Worm (Caenorhabditis elegans) whole organism, L1 larva: ENCODE data around the gene C54D10.9.

ENCODE experiments used
- ces-1 ChIP-seq: fragments of 150-350 bp; optimal IDR thresholded peaks from 2 replicates; lab custom pipeline; 2014; ENCODE audit warnings: missing biosample characterization, missing genetic modification reagents, missing genetic modification characterization
- elt-3 ChIP-seq, 6 experiments: fragments of 150-350 bp in 1 of 6; sonication (generic microtip); optimal IDR thresholded peaks; 2 replicates each; lab custom pipeline; 2017 to 2018; ENCODE audit warnings: missing biosample characterization in 6 of 6, missing genetic modification characterization in 6 of 6, inconsistent platforms in 1 of 6
- lin-13 ChIP-seq: fragments of 150-350 bp; optimal IDR thresholded peaks from 2 replicates; lab custom pipeline; 2014; ENCODE audit warnings: missing biosample characterization, missing genetic modification reagents, missing genetic modification characterization
- lin-15B ChIP-seq: fragments of 150-350 bp; sonication (generic microtip); optimal IDR thresholded peaks from 3 replicates; lab custom pipeline; 2014; ENCODE audit warnings: missing biosample characterization, missing genetic modification characterization
- lsy-2 ChIP-seq, 2 experiments: fragments of 150-350 bp; optimal IDR thresholded peaks; 2 replicates each; lab custom pipeline; 2014; ENCODE audit warnings: missing biosample characterization in 2 of 2, missing genetic modification characterization in 2 of 2
- unc-130 ChIP-seq: fragments of 150-350 bp; optimal IDR thresholded peaks from 2 replicates; lab custom pipeline; 2017; ENCODE audit warnings: missing biosample characterization, missing genetic modification characterization, inconsistent platforms

DNA sequence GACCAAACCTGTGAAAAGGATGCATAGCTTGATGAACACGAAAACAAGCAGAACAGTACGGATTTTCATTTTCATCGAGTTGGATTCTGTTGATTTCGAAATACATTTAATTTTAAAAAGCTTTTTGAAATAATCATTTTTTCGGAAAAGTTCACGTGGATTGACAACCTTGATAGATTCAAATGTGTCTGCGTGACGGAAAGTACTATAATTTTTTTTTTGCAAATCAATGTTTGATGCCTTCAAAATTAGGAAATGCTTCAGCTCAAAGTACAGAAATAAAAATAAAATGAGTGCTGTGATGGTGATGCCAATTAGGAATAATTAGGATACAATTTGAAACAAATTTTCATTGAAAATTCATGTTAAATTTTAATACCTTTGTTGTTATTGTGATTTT lies 26.1 kb upstream of the C54D10.9 start, which contains the start of gene C54D10.4:
- no peak for TF ChIP-seq lin-15B (tag; lab: Kevin White, UChicago)
- TF ChIP-seq elt-3 (tag; optimal IDR thresholded peaks at IDR 0.05; lab: Kevin White, UChicago), result no peak
- TF ChIP-seq lin-13 (GFP tag; lab: Kevin White, UChicago), result no peak
- TF ChIP-seq unc-130 (tag; lab: Kevin White, UChicago), result no peak
- no peak for TF ChIP-seq lsy-2 (tag; optimal IDR thresholded peaks at IDR 0.05; lab: Kevin White, UChicago)
- TF ChIP-seq ces-1, result no peak
